Worm (Caenorhabditis elegans) whole organism, mixed stage, embryonic: Measurements from ENCODE around the gene T04C12.11.
"Not testable (repeated sequence)": the region's sequence is repeated elsewhere in the genome, so short reads cannot be mapped to it uniquely, and the experiment has no call there.

Experiments used
- M03D4.4 ChIP-seq: sonication (generic microtip); optimal IDR thresholded peaks from 2 replicates; lab custom pipeline; 2017; ENCODE audit warnings: mild to moderate bottlenecking, missing genetic modification characterization, missing compliant biosample characterization
- bed-3 ChIP-seq: fragments of 200-800 bp; sonication (Bioruptor generic); optimal IDR thresholded peaks from 3 replicates; lab custom pipeline; 2018; ENCODE audit warnings: mild to moderate bottlenecking, missing genetic modification characterization, moderate library complexity, missing compliant biosample characterization
- blmp-1 ChIP-seq: fragments of 150-350 bp; optimal IDR thresholded peaks from 2 replicates; lab custom pipeline; 2014; ENCODE audit warnings: missing biosample characterization, missing genetic modification characterization
- ceh-39 ChIP-seq: fragments of 150-350 bp; optimal IDR thresholded peaks from 2 replicates; lab custom pipeline; 2014; ENCODE audit warnings: missing biosample characterization, missing genetic modification characterization
- ceh-43 ChIP-seq: fragments of 200-800 bp; sonication (Bioruptor generic); optimal IDR thresholded peaks from 2 replicates; lab custom pipeline; 2018; ENCODE audit warnings: mild to moderate bottlenecking, missing genetic modification characterization, moderate library complexity, missing compliant biosample characterization
- ceh-83 ChIP-seq: fragments of 200-800 bp; sonication (Bioruptor generic); optimal IDR thresholded peaks from 2 replicates; lab custom pipeline; 2018; ENCODE audit warnings: mild to moderate bottlenecking, missing genetic modification characterization, missing compliant biosample characterization
- ces-1 ChIP-seq: fragments of 150-350 bp; optimal IDR thresholded peaks from 2 replicates; lab custom pipeline; 2014; ENCODE audit warnings: missing biosample characterization, missing genetic modification reagents, missing genetic modification characterization
- cnd-1 ChIP-seq: fragments of 200-800 bp; sonication (Bioruptor generic); optimal IDR thresholded peaks from 2 replicates; lab custom pipeline; 2018; ENCODE audit warnings: mild to moderate bottlenecking, missing genetic modification characterization, missing compliant biosample characterization
- drap-1 ChIP-seq: fragments of 200-800 bp; sonication (Bioruptor generic); optimal IDR thresholded peaks from 3 replicates; lab custom pipeline; 2018; ENCODE audit warnings: mild to moderate bottlenecking, missing genetic modification characterization, missing compliant biosample characterization
- elt-1 ChIP-seq: sonication (generic microtip); optimal IDR thresholded peaks from 2 replicates; lab custom pipeline; 2017; ENCODE audit warnings: missing genetic modification characterization, mild to moderate bottlenecking, missing compliant biosample characterization, antibody characterized with exemption, moderate library complexity, borderline replicate concordance; ENCODE audit not compliant: insufficient read depth
- elt-3 ChIP-seq: fragments of 150-350 bp; optimal IDR thresholded peaks from 2 replicates; lab custom pipeline; 2014; ENCODE audit warnings: missing biosample characterization, missing genetic modification characterization
- ham-2 ChIP-seq: fragments of 200-800 bp; sonication (Bioruptor generic); optimal IDR thresholded peaks from 2 replicates; lab custom pipeline; 2018; ENCODE audit warnings: mild to moderate bottlenecking, missing genetic modification characterization, missing compliant biosample characterization
- hlh-1 ChIP-seq: fragments of 150-350 bp; optimal IDR thresholded peaks from 2 replicates; lab custom pipeline; 2014; ENCODE audit warnings: missing biosample characterization, missing genetic modification reagents, missing genetic modification characterization
- lin-13 ChIP-seq: fragments of 150-350 bp; optimal IDR thresholded peaks from 2 replicates; lab custom pipeline; 2014; ENCODE audit warnings: missing biosample characterization, missing genetic modification characterization
- lin-32 ChIP-seq: fragments of 200-800 bp; sonication (Bioruptor generic); optimal IDR thresholded peaks from 2 replicates; lab custom pipeline; 2018; ENCODE audit warnings: mild to moderate bottlenecking, missing genetic modification characterization, missing compliant biosample characterization
- lsy-2 ChIP-seq: fragments of 150-350 bp; optimal IDR thresholded peaks from 2 replicates; lab custom pipeline; 2014; ENCODE audit warnings: missing biosample characterization, missing genetic modification characterization
- mab-5 ChIP-seq: fragments of 150-350 bp; optimal IDR thresholded peaks from 2 replicates; lab custom pipeline; 2014; ENCODE audit warnings: missing biosample characterization, missing genetic modification characterization
- mep-1 ChIP-seq: fragments of 150-350 bp; optimal IDR thresholded peaks from 2 replicates; lab custom pipeline; 2017; ENCODE audit warnings: missing biosample characterization, missing genetic modification reagents, missing genetic modification characterization, inconsistent platforms
- mls-2 ChIP-seq: sonication (generic microtip); optimal IDR thresholded peaks from 2 replicates; lab custom pipeline; 2016; ENCODE audit warnings: mild to moderate bottlenecking, missing genetic modification characterization, moderate library complexity, missing compliant biosample characterization
- nhr-2 ChIP-seq: fragments of 150-350 bp; optimal IDR thresholded peaks from 2 replicates; lab custom pipeline; 2014; ENCODE audit warnings: missing biosample characterization, missing genetic modification characterization
- nhr-76 ChIP-seq: sonication (generic microtip); optimal IDR thresholded peaks from 2 replicates; lab custom pipeline; 2017; ENCODE audit warnings: missing biosample characterization, missing genetic modification characterization
- pha-4 ChIP-seq: fragments of 150-350 bp; optimal IDR thresholded peaks from 2 replicates; lab custom pipeline; 2018; ENCODE audit warnings: missing biosample characterization, missing genetic modification reagents, missing genetic modification characterization
- sem-2 ChIP-seq: fragments of 200-800 bp; sonication (Bioruptor generic); optimal IDR thresholded peaks from 2 replicates; lab custom pipeline; 2018; ENCODE audit warnings: mild to moderate bottlenecking, missing genetic modification characterization, missing compliant biosample characterization
- sptf-1 ChIP-seq: sonication (generic microtip); optimal IDR thresholded peaks from 2 replicates; lab custom pipeline; 2017; ENCODE audit warnings: mild to moderate bottlenecking, missing genetic modification characterization, moderate library complexity, missing compliant biosample characterization
- tbx-8 ChIP-seq: fragments of 200-800 bp; sonication (Bioruptor generic); optimal IDR thresholded peaks from 2 replicates; lab custom pipeline; 2018; ENCODE audit warnings: mild to moderate bottlenecking, missing genetic modification characterization, moderate library complexity, missing compliant biosample characterization
- unc-39 ChIP-seq: fragments of 150-350 bp; optimal IDR thresholded peaks from 2 replicates; lab custom pipeline; 2014; ENCODE audit warnings: missing biosample characterization, missing genetic modification characterization
- zip-8 ChIP-seq: fragments of 150-350 bp; optimal IDR thresholded peaks from 2 replicates; lab custom pipeline; 2014; ENCODE audit warnings: missing biosample characterization, missing genetic modification characterization

T04C12.11 gene

DNA sequence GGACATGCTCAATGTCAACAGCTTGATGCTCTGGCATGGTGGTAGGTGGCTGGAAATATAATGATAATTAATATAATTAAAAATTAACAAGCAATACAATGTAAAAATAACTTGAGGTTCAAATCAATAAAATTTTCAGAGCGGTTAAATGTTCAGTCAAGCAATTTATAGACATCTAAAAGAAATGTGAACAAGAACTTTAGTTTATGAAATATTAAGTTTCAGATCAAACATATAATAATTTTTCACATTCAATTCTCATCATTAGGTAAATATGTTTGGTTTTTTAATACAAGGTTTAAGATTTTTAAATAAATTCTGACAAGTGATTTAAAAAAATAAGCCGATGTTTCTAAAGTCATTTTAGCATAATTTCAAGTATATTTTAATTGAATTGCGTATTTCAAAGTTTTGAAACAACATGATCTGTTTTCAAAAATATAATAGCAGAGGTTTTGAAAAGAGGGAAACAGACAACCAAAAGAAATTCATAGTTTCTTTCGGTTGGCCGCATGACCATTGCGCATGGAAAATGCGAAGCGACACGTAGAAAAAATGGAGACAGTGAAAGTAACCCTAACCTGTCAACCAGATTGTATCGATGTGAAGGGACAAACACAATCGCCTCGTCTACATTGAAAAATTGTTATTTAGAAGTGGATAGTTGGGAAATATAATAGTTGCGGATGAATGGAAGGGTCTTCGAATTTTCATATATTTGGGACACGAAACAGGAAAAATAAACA is at the start of gene T04C12.11:
T04C12.11 (minus strand) TSS at position 51 of the 746 bp plus-strand sequence.
- TF ChIP-seq nhr-76 (tag; lab: Kevin White, UChicago) (no peak), blmp-1 (tag; lab: Kevin White, UChicago) (no peak), sptf-1 (tag; lab: Kevin White, UChicago) (no peak), lin-32 (GFP tag; lab: Kevin White, UChicago) (no peak), drap-1 (GFP tag; lab: Kevin White, UChicago) (no peak), ces-1 (GFP tag; lab: Kevin White, UChicago) (no peak), mep-1 (tag; lab: Kevin White, UChicago) (no peak), tbx-8 (GFP tag; lab: Kevin White, UChicago) (no peak), zip-8 (tag; lab: Kevin White, UChicago) (no peak)

DNA sequence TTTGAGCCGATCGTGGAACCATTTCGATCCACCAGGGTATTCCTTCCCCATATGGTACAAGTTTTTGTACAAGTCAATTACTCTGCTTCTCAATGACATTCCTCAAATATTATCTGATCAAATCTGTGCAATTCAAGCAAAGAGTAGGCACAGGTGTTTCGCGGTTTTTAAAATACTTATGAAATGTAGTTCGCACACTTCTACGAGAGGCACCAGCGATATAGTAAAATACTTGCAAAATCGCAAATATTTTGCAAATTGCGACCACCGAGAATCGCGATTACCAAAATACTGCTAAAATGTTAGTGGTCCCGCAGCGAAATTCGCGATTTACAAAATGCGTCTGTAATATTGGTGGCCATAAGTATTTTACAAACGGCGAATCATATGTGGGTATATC is 49.6 kb upstream of the T04C12.11 start, which contains the start of gene Y42A5A.5:
Y42A5A.5 (minus strand) TSS at position 101 of the 400 bp plus-strand sequence.
- not testable (repeated sequence) for TF ChIP-seq nhr-76 (tag; lab: Kevin White, UChicago); elt-3 (tag; lab: Kevin White, UChicago); ceh-43 (GFP tag; lab: Kevin White, UChicago)

DNA sequence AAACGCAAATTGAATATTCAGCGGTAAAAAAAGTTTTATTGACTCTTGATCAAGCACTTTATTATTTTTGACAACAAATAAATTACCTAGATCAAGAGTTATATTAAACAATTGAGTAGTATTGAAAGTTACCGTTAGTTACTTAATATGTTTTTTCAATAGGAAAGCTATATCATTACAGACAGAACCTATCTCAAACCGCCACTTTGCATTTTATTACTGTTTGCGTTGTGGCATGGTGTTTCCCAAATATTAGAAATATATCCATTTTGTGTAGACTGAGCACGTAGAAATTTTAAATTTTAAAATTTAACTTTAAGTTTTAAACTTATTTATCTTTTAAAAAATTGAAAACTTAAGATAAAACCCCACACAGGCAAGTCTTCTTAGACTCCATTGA is 44.3 kb upstream of the T04C12.11 start:
- TF ChIP-seq M03D4.4 (tag; lab: Kevin White, UChicago) (no peak), elt-1 (tag; lab: Kevin White, UChicago) (no peak), nhr-76 (tag; lab: Kevin White, UChicago) (no peak), ham-2 (GFP tag; lab: Kevin White, UChicago) (no peak), bed-3 (GFP tag; lab: Kevin White, UChicago) (no peak), drap-1 (GFP tag; lab: Kevin White, UChicago) (no peak), lsy-2 (no peak), pha-4 (tag; lab: Kevin White, UChicago) (no peak), mab-5 (no peak), tbx-8 (GFP tag; lab: Kevin White, UChicago) (no peak), ceh-83 (no peak), ceh-39 (no peak), unc-39 (tag; lab: Kevin White, UChicago) (no peak), lin-13 (tag; lab: Kevin White, UChicago) (no peak), mls-2 (tag; lab: Kevin White, UChicago) (no peak), sem-2 (GFP tag; lab: Kevin White, UChicago) (no peak)

DNA sequence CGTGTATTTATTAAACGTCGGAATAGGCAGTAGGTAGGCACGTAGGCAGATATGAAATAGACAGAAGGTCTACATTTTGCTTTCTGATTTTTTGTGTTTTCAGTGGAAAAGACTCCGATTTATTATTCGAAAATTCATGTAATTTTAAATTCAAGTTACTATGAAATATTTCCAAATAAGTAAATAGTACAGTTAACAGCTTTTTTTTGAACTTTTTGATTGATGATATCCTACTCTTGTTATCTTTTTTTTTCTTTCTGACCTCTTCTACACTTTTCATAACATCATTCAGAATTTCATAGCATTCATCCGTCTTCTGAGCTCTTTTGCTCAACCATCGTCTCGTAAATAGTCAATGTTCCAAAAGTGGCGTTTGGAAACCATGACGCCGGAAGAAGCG is 38.5 kb upstream of the T04C12.11 start, which contains the start of gene cdkl-1:
cdkl-1 (plus strand) TSS at position 301 of the 400 bp plus-strand sequence.
- no peak for TF ChIP-seq lin-13 (tag; lab: Kevin White, UChicago)

DNA sequence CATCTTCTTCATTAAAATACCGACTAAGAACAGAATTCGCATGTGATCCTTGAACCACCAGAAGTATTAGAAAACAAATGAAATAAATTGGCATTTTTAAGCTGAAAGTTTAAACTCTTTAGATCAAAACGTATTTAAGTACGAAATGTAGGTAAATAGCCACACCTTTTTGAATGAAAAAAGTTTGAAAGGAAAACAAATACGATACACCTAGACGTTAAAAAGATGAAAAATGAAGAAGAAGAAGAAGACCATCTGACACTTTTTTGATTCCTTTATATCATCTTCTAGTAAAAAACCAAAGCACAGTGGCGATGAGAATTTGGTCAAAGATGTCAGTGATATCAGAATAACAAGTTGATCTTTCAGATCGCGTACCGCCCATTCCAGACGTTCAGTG is 35.8 kb upstream of the T04C12.11 start, which contains the start of gene Y42A5A.3:
Y42A5A.3 (minus strand) TSS at position 101 of the 400 bp plus-strand sequence.
- TF ChIP-seq ceh-83 = no peak
- TF ChIP-seq ceh-39 = no peak
- TF ChIP-seq hlh-1 = no peak
- TF ChIP-seq ces-1 (GFP tag; lab: Kevin White, UChicago) = no peak
- no peak for TF ChIP-seq nhr-76 (tag; lab: Kevin White, UChicago)
- TF ChIP-seq zip-8 (tag; lab: Kevin White, UChicago) = no peak

DNA sequence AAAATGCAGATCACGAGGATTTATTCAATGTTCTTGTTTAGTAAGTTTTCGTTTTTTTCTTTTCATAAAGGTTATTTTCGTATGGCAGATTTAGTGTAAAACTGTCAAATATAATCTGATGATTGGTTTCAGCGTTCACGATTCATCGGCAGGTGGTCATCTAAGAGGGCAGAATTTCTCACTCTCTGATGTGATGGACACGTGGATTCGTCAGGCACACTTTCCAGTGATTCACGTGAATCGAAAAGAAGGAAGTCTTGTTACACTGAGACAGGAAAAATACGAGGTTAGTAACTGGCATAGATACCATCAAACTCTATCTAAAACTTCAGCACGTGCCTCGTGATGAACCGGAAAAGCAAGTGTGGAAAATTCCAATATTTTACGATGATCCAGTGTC is 34.6 kb upstream of the T04C12.11 start:
- TF ChIP-seq cnd-1 (tag; lab: Kevin White, UChicago) (no peak), ceh-83 (no peak), elt-3 (tag; lab: Kevin White, UChicago) (no peak), ceh-43 (GFP tag; lab: Kevin White, UChicago) (no peak), sptf-1 (tag; lab: Kevin White, UChicago) (no peak), lin-13 (tag; lab: Kevin White, UChicago) (no peak), nhr-2 (no peak), hlh-1 (no peak), pha-4 (tag; lab: Kevin White, UChicago) (no peak)
- TF ChIP-seq, all 35 proteins: peak for 0
